Fruit fly (Drosophila melanogaster): ENCODE results near the gene HP1D3csd.

The HP1D3csd gene

dm6 chrX:19208014-19208413 is 18.0 kb downstream of the HP1D3csd start, which contains the start of gene Ulp1 (continued):
- TF ChIP-seq CG13775 (GFP tag; optimal IDR thresholded peaks at IDR 0.05) (no peak), Ssrp (tag; optimal IDR thresholded peaks at IDR 0.05) (no peak), Meics (GFP tag; optimal IDR thresholded peaks at IDR 0.05) (peak; percentile 9), zf30C (GFP tag; optimal IDR thresholded peaks at IDR 0.05) (no peak), tll (GFP tag; optimal IDR thresholded peaks at IDR 0.05) (no peak), ERR (GFP tag; optimal IDR thresholded peaks at IDR 0.05) (no peak), Neu2 (GFP tag; optimal IDR thresholded peaks at IDR 0.05; ENCODE audit: borderline replicate concordance) (peak; percentile 55), CG10321 (GFP tag; IDR thresholded peaks at IDR 0.05) (no peak), vnd (GFP tag; IDR thresholded peaks at IDR 0.05; ENCODE audit: partially characterized antibody) (no peak), gro (GFP tag; optimal IDR thresholded peaks at IDR 0.05) (peak; percentile 29), Stat92E (GFP tag; optimal IDR thresholded peaks at IDR 0.05) (no peak), Scr (GFP tag; IDR thresholded peaks at IDR 0.05; ENCODE audit: partially characterized antibody) (peak; percentile 39), B-H2 (GFP tag; optimal IDR thresholded peaks at IDR 0.05) (no peak), stwl (tag; optimal IDR thresholded peaks at IDR 0.05) (peak; percentile 78), CG13287 (GFP tag; IDR thresholded peaks at IDR 0.05; ENCODE audit: partially characterized antibody) (peak; percentile 57), Usf (GFP tag; optimal IDR thresholded peaks at IDR 0.05) (no peak), her (GFP tag; optimal IDR thresholded peaks at IDR 0.05) (no peak), CG17385 (GFP tag; optimal IDR thresholded peaks at IDR 0.05) (peak; percentile 3), ssp (GFP tag; IDR thresholded peaks at IDR 0.05) (peak; percentile 42; the same call in 1 of the 2 replicates), CG33213 (GFP tag; optimal IDR thresholded peaks at IDR 0.05) (peak; percentile 74), Jarid2 (GFP tag; optimal IDR thresholded peaks at IDR 0.05) (no peak), CG10565 (GFP tag; optimal IDR thresholded peaks at IDR 0.05) (no peak), bbx (GFP tag; IDR thresholded peaks at IDR 0.05; ENCODE audit: partially characterized antibody) (peak; percentile 45), Sry-β (GFP tag; optimal IDR thresholded peaks at IDR 0.05) (peak; percentile 71), lbe (GFP tag; optimal IDR thresholded peaks at IDR 0.05) (no peak), usp (GFP tag; optimal IDR thresholded peaks at IDR 0.05) (no peak), nau (GFP tag; optimal IDR thresholded peaks at IDR 0.05) (no peak), pb (GFP tag; optimal IDR thresholded peaks at IDR 0.05) (peak; percentile 12), repo (GFP tag; optimal IDR thresholded peaks at IDR 0.05) (no peak), Chrac-16 (GFP tag; optimal IDR thresholded peaks at IDR 0.05) (peak; percentile 8), unc-4 (GFP tag; IDR thresholded peaks at IDR 0.05; ENCODE audit: partially characterized antibody) (no peak), lola (GFP tag; optimal IDR thresholded peaks at IDR 0.05) (no peak), CG11093 (GFP tag; IDR thresholded peaks at IDR 0.05) (no peak), tio (GFP tag; optimal IDR thresholded peaks at IDR 0.05) (no peak), CG17612 (GFP tag; IDR thresholded peaks at IDR 0.05) (no peak), salm (tag; optimal IDR thresholded peaks at IDR 0.05) (no peak), vvl (GFP tag; IDR thresholded peaks at IDR 0.05) (peak; percentile 45; the same call in 1 of the 2 replicates), slou (GFP tag; optimal IDR thresholded peaks at IDR 0.05) (peak; percentile 35), danr (GFP tag; IDR thresholded peaks at IDR 0.05) (no peak), CG16863 (GFP tag; optimal IDR thresholded peaks at IDR 0.05) (no peak), btn (GFP tag; optimal IDR thresholded peaks at IDR 0.05) (no peak), CG12744 (GFP tag; optimal IDR thresholded peaks at IDR 0.05) (no peak), chif (GFP tag; optimal IDR thresholded peaks at IDR 0.05) (peak in 1 of 2 experiments; percentile 48), Camta (GFP tag; optimal IDR thresholded peaks at IDR 0.05) (no peak), Deaf1 (tag; optimal IDR thresholded peaks at IDR 0.05) (no peak), MTF-1 (GFP tag; optimal IDR thresholded peaks at IDR 0.05; ENCODE audit: borderline replicate concordance) (no peak), CG13424 (tag; optimal IDR thresholded peaks at IDR 0.05) (no peak), ems (GFP tag; optimal IDR thresholded peaks at IDR 0.05) (peak; percentile 3), shn (GFP tag; optimal IDR thresholded peaks at IDR 0.05) (peak; percentile 12), Dek (tag; optimal IDR thresholded peaks at IDR 0.05) (no peak)
